Worm (Caenorhabditis elegans): ENCODE results near the gene T22F3.8.

DNA sequence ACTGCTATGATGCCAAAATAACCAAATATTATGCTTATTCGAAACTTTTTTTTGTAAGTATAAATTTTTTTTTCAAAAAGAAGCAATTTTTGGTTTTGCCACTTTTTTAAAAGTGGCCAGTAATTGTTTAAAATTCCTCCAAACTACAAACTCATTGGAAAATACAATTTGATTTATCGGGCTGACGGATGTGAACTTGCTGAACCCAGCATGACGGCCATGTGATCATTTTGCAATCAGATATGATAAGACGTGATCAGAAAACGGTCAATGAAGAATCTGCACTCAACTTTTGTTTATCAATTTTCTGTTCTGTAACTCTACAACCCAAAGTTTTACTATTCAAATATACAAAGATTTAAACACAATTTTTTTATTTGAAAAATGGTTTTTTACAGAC lies 1.2 kb upstream of the T22F3.8 start:
- TF ChIP-seq ama-1 (optimal IDR thresholded peaks at IDR 0.05) (no peak), B0310.2 (tag; optimal IDR thresholded peaks at IDR 0.05) (no peak), flt-1 (GFP tag; IDR thresholded peaks at IDR 0.05) (no peak), aly-1 (tag; optimal IDR thresholded peaks at IDR 0.05) (no peak), ets-7 (tag; optimal IDR thresholded peaks at IDR 0.05) (no peak), ceh-36 (tag; optimal IDR thresholded peaks at IDR 0.05) (no peak), tbx-37 (GFP tag; conservative IDR thresholded peaks at IDR 0.05) (no peak), pes-1 (GFP tag; IDR thresholded peaks at IDR 0.05) (no peak)
